Worm (Caenorhabditis elegans) whole organism, late embryonic: ENCODE measurements around the gene C09F9.1.

Experiments
- C38D4.7 ChIP-seq: fragments of 200-800 bp; sonication (Bioruptor generic); optimal IDR thresholded peaks from 2 replicates; lab custom pipeline; 2018; ENCODE audit warnings: mild to moderate bottlenecking, missing genetic modification characterization, moderate library complexity, missing compliant biosample characterization
- T23F11.4 ChIP-seq: fragments of 200-800 bp; sonication (Bioruptor generic); optimal IDR thresholded peaks from 2 replicates; lab custom pipeline; 2018; ENCODE audit warnings: mild to moderate bottlenecking, missing genetic modification characterization, missing compliant biosample characterization
- ahr-1 ChIP-seq: sonication (generic microtip); optimal IDR thresholded peaks from 2 replicates; lab custom pipeline; 2016; ENCODE audit warnings: missing genetic modification characterization, missing compliant biosample characterization
- ama-1 ChIP-seq: fragments of 150-350 bp; optimal IDR thresholded peaks from 2 replicates; lab custom pipeline; 2014
- ceh-18 ChIP-seq: sonication (generic microtip); optimal IDR thresholded peaks from 2 replicates; lab custom pipeline; 2016; ENCODE audit warnings: missing genetic modification characterization, missing compliant biosample characterization
- ceh-19 ChIP-seq: fragments of 200-800 bp; sonication (Bioruptor generic); optimal IDR thresholded peaks from 2 replicates; lab custom pipeline; 2018; ENCODE audit warnings: mild to moderate bottlenecking, missing genetic modification characterization, missing compliant biosample characterization
- ceh-24 ChIP-seq: sonication (generic microtip); optimal IDR thresholded peaks from 2 replicates; lab custom pipeline; 2016; ENCODE audit warnings: mild to moderate bottlenecking, missing genetic modification characterization, missing compliant biosample characterization
- ceh-34 ChIP-seq: sonication (generic microtip); optimal IDR thresholded peaks from 2 replicates; lab custom pipeline; 2016; ENCODE audit warnings: mild to moderate bottlenecking, missing genetic modification characterization, missing compliant biosample characterization
- ceh-9 ChIP-seq: sonication (generic microtip); optimal IDR thresholded peaks from 2 replicates; lab custom pipeline; 2016; ENCODE audit warnings: mild to moderate bottlenecking, missing genetic modification characterization, inconsistent platforms, missing compliant biosample characterization
- che-1 ChIP-seq: sonication (generic microtip); optimal IDR thresholded peaks from 2 replicates; lab custom pipeline; 2016; ENCODE audit warnings: mild to moderate bottlenecking, missing genetic modification characterization, missing compliant biosample characterization
- dmd-4 ChIP-seq: sonication (generic microtip); optimal IDR thresholded peaks from 2 replicates; lab custom pipeline; 2016; ENCODE audit warnings: borderline replicate concordance, missing genetic modification characterization, missing compliant biosample characterization
- elt-2 ChIP-seq: sonication (generic microtip); optimal IDR thresholded peaks from 2 replicates; lab custom pipeline; 2016; ENCODE audit warnings: missing genetic modification reagents, missing genetic modification characterization, missing compliant biosample characterization
- ets-4 ChIP-seq: sonication (generic microtip); optimal IDR thresholded peaks from 2 replicates; lab custom pipeline; 2016; ENCODE audit warnings: missing genetic modification characterization, missing compliant biosample characterization
- fax-1 ChIP-seq: sonication (generic microtip); optimal IDR thresholded peaks from 2 replicates; lab custom pipeline; 2016; ENCODE audit warnings: missing genotype, missing genetic modification characterization, missing compliant biosample characterization
- fkh-10 ChIP-seq: fragments of 150-350 bp; optimal IDR thresholded peaks from 2 replicates; lab custom pipeline; 2014; ENCODE audit warnings: missing biosample characterization, missing genetic modification reagents, missing genetic modification characterization
- gmeb-2 ChIP-seq: sonication (generic microtip); optimal IDR thresholded peaks from 2 replicates; lab custom pipeline; 2016; ENCODE audit warnings: missing genetic modification characterization, inconsistent platforms, missing compliant biosample characterization
- hlh-13 ChIP-seq: fragments of 200-800 bp; sonication (Bioruptor generic); optimal IDR thresholded peaks from 2 replicates; lab custom pipeline; 2018; ENCODE audit warnings: mild to moderate bottlenecking, missing genetic modification characterization, missing compliant biosample characterization
- hlh-15 ChIP-seq: sonication (generic microtip); optimal IDR thresholded peaks from 2 replicates; lab custom pipeline; 2016; ENCODE audit warnings: missing genetic modification characterization, missing compliant biosample characterization
- hlh-30 ChIP-seq: sonication (generic microtip); optimal IDR thresholded peaks from 2 replicates; lab custom pipeline; 2017; ENCODE audit warnings: antibody characterized with exemption, missing genetic modification characterization, missing compliant biosample characterization; ENCODE audit not compliant: insufficient read depth
- lim-6 ChIP-seq: sonication (generic microtip); optimal IDR thresholded peaks from 2 replicates; lab custom pipeline; 2016; ENCODE audit warnings: missing genetic modification characterization, missing compliant biosample characterization
- madf-2 ChIP-seq: sonication (generic microtip); optimal IDR thresholded peaks from 2 replicates; lab custom pipeline; 2017; ENCODE audit warnings: missing genetic modification characterization, missing compliant biosample characterization
- nfya-1 ChIP-seq: sonication (generic microtip); optimal IDR thresholded peaks from 2 replicates; lab custom pipeline; 2017; ENCODE audit warnings: missing genetic modification characterization, mild to moderate bottlenecking, missing compliant biosample characterization, antibody characterized with exemption, moderate library complexity
- nhr-232 ChIP-seq: sonication (generic microtip); optimal IDR thresholded peaks from 2 replicates; lab custom pipeline; 2016; ENCODE audit warnings: missing genetic modification characterization, missing compliant biosample characterization
- npax-4 ChIP-seq: sonication (generic microtip); optimal IDR thresholded peaks from 2 replicates; lab custom pipeline; 2016; ENCODE audit warnings: missing genetic modification characterization, missing compliant biosample characterization
- odd-2 ChIP-seq: sonication (generic microtip); optimal IDR thresholded peaks from 2 replicates; lab custom pipeline; 2017; ENCODE audit warnings: antibody characterized with exemption, mild to moderate bottlenecking, missing genetic modification characterization, missing compliant biosample characterization
- pag-3 ChIP-seq: sonication (generic microtip); optimal IDR thresholded peaks from 2 replicates; lab custom pipeline; 2016; ENCODE audit warnings: missing compliant biosample characterization, missing genetic modification characterization, borderline replicate concordance
- pat-9 ChIP-seq: fragments of 200-800 bp; sonication (Bioruptor generic); optimal IDR thresholded peaks from 2 replicates; lab custom pipeline; 2018; ENCODE audit warnings: mild to moderate bottlenecking, missing genetic modification characterization, moderate library complexity, missing compliant biosample characterization
- pax-1 ChIP-seq: fragments of 150-350 bp; optimal IDR thresholded peaks from 2 replicates; lab custom pipeline; 2014; ENCODE audit warnings: missing biosample characterization, missing genetic modification characterization
- pha-4 ChIP-seq: fragments of 150-350 bp; optimal IDR thresholded peaks from 2 replicates; lab custom pipeline; 2018; ENCODE audit warnings: missing biosample characterization, missing genetic modification reagents, missing genetic modification characterization
- pqm-1 ChIP-seq: sonication (generic microtip); optimal IDR thresholded peaks from 2 replicates; lab custom pipeline; 2016; ENCODE audit warnings: missing genetic modification characterization, missing compliant biosample characterization
- syd-9 ChIP-seq: sonication (generic microtip); optimal IDR thresholded peaks from 2 replicates; lab custom pipeline; 2016; ENCODE audit warnings: mild to moderate bottlenecking, missing genetic modification characterization, moderate library complexity, missing compliant biosample characterization
- tbx-2 ChIP-seq: sonication (generic microtip); optimal IDR thresholded peaks from 2 replicates; lab custom pipeline; 2016; ENCODE audit warnings: missing genetic modification characterization, missing compliant biosample characterization
- unc-3 ChIP-seq, 2 experiments: fragments of 200-800 bp in 1 of 2; sonication (Bioruptor generic) in 1 of 2; sonication (generic microtip) in 1 of 2; conservative IDR thresholded peaks in 1 of 2; optimal IDR thresholded peaks in 1 of 2; 2 replicates each; pipeline versions ENCODE4 v1.3.6 to Lab custom; 2016 to 2022; ENCODE audit warnings: missing compliant biosample characterization in 2 of 2, missing genetic modification characterization in 2 of 2, missing genetic modification reagents in 1 of 2
- unc-86 ChIP-seq: sonication (generic microtip); optimal IDR thresholded peaks from 2 replicates; lab custom pipeline; 2016; ENCODE audit warnings: missing genetic modification characterization, missing compliant biosample characterization
- ztf-16 ChIP-seq: sonication (generic microtip); optimal IDR thresholded peaks from 2 replicates; lab custom pipeline; 2017; ENCODE audit warnings: missing genetic modification characterization, missing compliant biosample characterization

The C09F9.1 gene

ce11 chrII:14698057-14698456 lies at the start of gene C09F9.1:
Gene C09F9.1, plus strand, starts transcription at chrII:14698357.
- TF ChIP-seq ceh-34 (tag; lab: Kevin White, UChicago) (no peak), tbx-2 (tag; lab: Kevin White, UChicago) (no peak), ceh-9 (no peak)

DNA sequence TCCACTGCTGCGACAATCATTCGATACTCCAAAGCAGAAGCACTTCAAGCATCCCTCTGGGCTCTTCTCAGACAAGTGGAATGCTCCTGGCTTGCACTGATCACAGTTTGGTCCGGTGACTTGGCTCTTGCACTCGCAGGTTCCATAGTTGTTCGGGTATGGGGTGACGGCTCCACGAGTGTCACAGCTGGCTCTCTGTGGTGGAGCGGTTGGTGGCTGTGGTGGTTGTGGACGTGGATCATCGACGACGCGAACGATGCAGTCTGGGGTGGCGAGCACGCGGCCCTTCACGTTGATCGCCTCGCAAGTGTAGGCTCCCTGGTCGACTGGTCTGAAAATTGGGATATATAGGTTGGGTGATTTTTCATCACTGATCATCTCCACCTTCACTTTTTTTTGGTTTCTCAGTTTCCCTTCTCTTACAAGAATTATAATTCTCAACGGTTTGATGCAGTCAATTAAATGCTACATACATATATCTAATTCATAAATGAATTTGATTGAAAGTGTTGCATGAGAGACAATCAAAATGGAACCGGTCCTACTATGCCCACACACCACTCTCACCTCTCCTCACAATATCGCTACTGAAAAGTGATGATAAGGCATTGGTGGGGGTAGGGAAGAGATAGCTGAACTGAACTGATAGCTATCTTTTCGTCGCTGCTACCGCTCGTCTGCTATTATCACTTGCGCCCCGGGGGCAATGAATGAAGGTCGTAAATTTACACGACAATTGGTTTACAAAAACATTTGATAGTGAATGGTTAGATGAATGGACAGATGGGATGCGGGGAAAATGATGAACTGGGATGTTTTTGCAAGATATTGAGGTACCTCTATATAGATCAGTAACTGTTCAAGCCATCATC lies 33.3 kb upstream of the C09F9.1 start:
- TF ChIP-seq C38D4.7 (GFP tag; lab: Kevin White, UChicago), result no peak

DNA sequence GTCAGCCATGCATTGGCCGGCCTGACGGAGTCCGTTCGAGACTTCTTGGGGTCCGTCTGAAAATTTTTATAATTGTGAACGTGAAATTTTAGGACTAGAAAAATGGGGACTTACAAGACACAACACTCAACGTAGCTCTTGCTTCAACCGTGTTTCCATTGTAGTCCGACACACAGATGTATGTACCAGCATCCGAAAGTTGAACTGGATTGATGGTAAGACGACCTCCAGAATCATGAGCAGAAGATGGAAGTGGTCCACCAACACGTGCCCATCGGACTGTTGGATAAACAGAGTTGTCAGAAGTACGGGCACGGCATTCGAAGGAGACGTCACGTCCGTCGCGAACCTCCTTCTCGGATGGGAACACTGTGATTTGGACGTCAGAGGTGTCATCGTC lies 31.9 kb upstream of the C09F9.1 start:
- no peak for TF ChIP-seq ceh-9
- TF ChIP-seq elt-2 (tag; lab: Kevin White, UChicago), result no peak
- TF ChIP-seq pqm-1 (tag; lab: Kevin White, UChicago), result no peak
- no peak for TF ChIP-seq nfya-1 (tag; lab: Kevin White, UChicago)
- no peak for TF ChIP-seq madf-2 (tag; lab: Kevin White, UChicago)
- TF ChIP-seq fax-1 (tag; lab: Kevin White, UChicago), result no peak
- TF ChIP-seq ceh-24 (tag; lab: Kevin White, UChicago), result no peak
- no peak for TF ChIP-seq fkh-10
- no peak for TF ChIP-seq pag-3 (tag; lab: Kevin White, UChicago)
- no peak for TF ChIP-seq ceh-19 (GFP tag; lab: Kevin White, UChicago)
- no peak for TF ChIP-seq syd-9 (tag; lab: Kevin White, UChicago)
- no peak for TF ChIP-seq pat-9 (tag; lab: Kevin White, UChicago)
- TF ChIP-seq ama-1, result no peak
- TF ChIP-seq nhr-232, result no peak
- no peak for TF ChIP-seq T23F11.4 (GFP tag; lab: Kevin White, UChicago)
- no peak for TF ChIP-seq hlh-15
- TF ChIP-seq ceh-34 (tag; lab: Kevin White, UChicago), result no peak
- no peak for TF ChIP-seq gmeb-2

ce11 chrII:14668608-14669007 lies 29.5 kb upstream of the C09F9.1 start:
- no peak for TF ChIP-seq unc-3 (GFP tag; conservative IDR thresholded peaks at IDR 0.05; lab: Robert Waterston, UW)
- TF ChIP-seq unc-3 (tag; optimal IDR thresholded peaks at IDR 0.05; lab: Kevin White, UChicago), result no peak
- no peak for TF ChIP-seq ahr-1 (tag; lab: Kevin White, UChicago)
- no peak for TF ChIP-seq hlh-13 (GFP tag; lab: Kevin White, UChicago)
- TF ChIP-seq C38D4.7 (GFP tag; lab: Kevin White, UChicago), result no peak
- TF ChIP-seq hlh-30 (tag; lab: Kevin White, UChicago), result no peak
- TF ChIP-seq dmd-4, result no peak
- no peak for TF ChIP-seq pha-4 (tag; lab: Kevin White, UChicago)
- TF ChIP-seq ama-1, result no peak
- no peak for TF ChIP-seq che-1
- no peak for TF ChIP-seq ets-4 (tag; lab: Kevin White, UChicago)
- no peak for TF ChIP-seq unc-86 (tag; lab: Kevin White, UChicago)
- TF ChIP-seq pat-9 (tag; lab: Kevin White, UChicago), result no peak
- TF ChIP-seq lim-6 (tag; lab: Kevin White, UChicago), result no peak
- TF ChIP-seq pax-1, result no peak
- no peak for TF ChIP-seq odd-2
- TF ChIP-seq syd-9 (tag; lab: Kevin White, UChicago), result no peak
- no peak for TF ChIP-seq ztf-16 (tag; lab: Kevin White, UChicago)

DNA sequence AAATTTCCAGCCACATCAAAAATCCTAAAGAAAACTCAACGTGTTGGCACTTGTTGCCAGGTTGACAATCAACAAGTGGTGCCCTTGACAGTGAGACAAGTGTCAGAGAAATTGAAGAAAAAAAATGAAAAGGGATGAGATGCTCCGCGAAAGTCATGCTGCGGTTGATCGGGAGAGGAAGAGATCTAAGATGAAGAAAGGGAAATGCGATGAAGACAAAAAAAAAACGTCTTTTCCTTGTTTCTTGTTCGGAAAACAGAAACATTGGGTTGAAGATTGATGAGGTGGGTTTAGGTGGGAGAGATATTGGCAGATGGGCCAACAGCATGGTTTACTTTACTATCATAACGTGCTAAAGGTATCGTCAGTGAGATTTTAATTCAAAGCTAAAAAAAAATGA lies 28.0 kb upstream of the C09F9.1 start:
- no peak for TF ChIP-seq npax-4
- TF ChIP-seq ahr-1 (tag; lab: Kevin White, UChicago), result no peak
- peak; percentile 1 for TF ChIP-seq ceh-18 (tag; lab: Kevin White, UChicago)
- TF ChIP-seq ztf-16 (tag; lab: Kevin White, UChicago), result no peak
- no peak for TF ChIP-seq pax-1
- no peak for TF ChIP-seq elt-2 (tag; lab: Kevin White, UChicago)
- no peak for TF ChIP-seq nhr-232
